Fruit fly (Drosophila melanogaster) whole organism, embryonic: ENCODE results near the gene wit.

ENCODE experiments used
- CG10979 ChIP-seq: fragments of 200-800 bp; sonication (Bioruptor generic); optimal IDR thresholded peaks from 2 replicates; lab custom pipeline; 2018; ENCODE audit warnings: missing biosample characterization, mild to moderate bottlenecking, missing genetic modification characterization, moderate library complexity
- CG1603 ChIP-seq: fragments of 200-800 bp; sonication (Bioruptor generic); optimal IDR thresholded peaks from 2 replicates; lab custom pipeline; 2019; ENCODE audit warnings: missing biosample characterization, mild to moderate bottlenecking, missing genetic modification characterization, moderate library complexity
- CG17802 ChIP-seq: fragments of 200-800 bp; sonication (Bioruptor generic); optimal IDR thresholded peaks from 2 replicates; lab custom pipeline; 2018; ENCODE audit warnings: missing biosample characterization, mild to moderate bottlenecking, missing genetic modification characterization, moderate library complexity
- CG6254 ChIP-seq: fragments of 200-800 bp; sonication (Bioruptor generic); optimal IDR thresholded peaks from 3 replicates; lab custom pipeline; 2017; ENCODE audit warnings: mild to moderate bottlenecking, missing biosample characterization, missing genetic modification reagents, missing genetic modification characterization
- CrebB ChIP-seq: fragments of 200-800 bp; sonication (Bioruptor generic); optimal IDR thresholded peaks from 3 replicates; lab custom pipeline; 2018; ENCODE audit warnings: missing biosample characterization, mild to moderate bottlenecking, missing genetic modification characterization
- Nf-YB ChIP-seq: fragments of 200-800 bp; sonication (Bioruptor generic); optimal IDR thresholded peaks from 3 replicates; lab custom pipeline; 2019; ENCODE audit warnings: missing biosample characterization, mild to moderate bottlenecking, missing genetic modification characterization, moderate library complexity
- Sin3A ChIP-seq: fragments of >200 bp; optimal IDR thresholded peaks from 2 replicates; lab custom pipeline; 2018
- Stat92E ChIP-seq, 3 experiments: fragments of >200 bp in 2 of 3; fragments of 200-800 bp in 1 of 3; sonication (Bioruptor generic) in 1 of 3; optimal IDR thresholded peaks; 2 replicates each; lab custom pipeline; 2017 to 2019; ENCODE audit warnings: missing biosample characterization in 3 of 3, missing genetic modification characterization in 3 of 3, mild to moderate bottlenecking in 1 of 3, moderate library complexity in 1 of 3
- ash1 ChIP-seq: fragments of 200-800 bp; sonication (Bioruptor generic); optimal IDR thresholded peaks from 2 replicates; lab custom pipeline; 2018; ENCODE audit warnings: missing biosample characterization, mild to moderate bottlenecking, missing genetic modification characterization
- bbx ChIP-seq: fragments of 200-800 bp; sonication (Bioruptor generic); IDR thresholded peaks from 2 replicates; pipeline ENCODE4 v1.3.6; 2022; ENCODE audit warnings: missing biosample characterization, missing genetic modification characterization; ENCODE audit not compliant: partially characterized antibody

DNA sequence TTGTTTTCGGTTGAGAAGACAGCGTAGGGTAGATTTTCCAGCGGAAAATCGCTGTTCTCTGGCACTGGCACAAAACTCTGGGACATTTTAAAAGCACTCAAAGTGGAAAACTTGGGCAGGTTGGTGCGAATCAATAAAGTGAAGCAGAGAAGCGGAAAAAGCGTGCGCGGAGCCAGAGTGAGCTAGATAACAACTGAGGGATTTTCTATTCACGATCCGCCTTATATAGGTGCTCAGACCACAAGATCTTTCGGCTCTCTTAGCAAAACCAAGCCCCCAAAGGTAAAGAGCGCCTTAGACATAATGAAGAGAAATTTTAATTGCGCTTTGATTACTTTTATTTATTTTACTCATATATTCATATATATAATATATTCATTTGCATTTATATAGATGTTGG, 2.2 kb upstream of the wit start, which contains the start of gene Faa:
- no peak for TF ChIP-seq CG1603
- no peak for TF ChIP-seq ash1 (GFP tag; lab: Kevin White, UChicago)
- no peak for TF ChIP-seq Nf-YB (GFP tag; lab: Kevin White, UChicago)
- TF ChIP-seq CG6254 (GFP tag; lab: Kevin White, UChicago), result no peak
- no peak for TF ChIP-seq CG17802 (tag; lab: Kevin White, UChicago)
- no peak for TF ChIP-seq Stat92E (GFP tag; optimal IDR thresholded peaks at IDR 0.05; lab: Kevin White, UChicago)
- TF ChIP-seq CrebB (tag; lab: Kevin White, UChicago), result no peak
- no peak for TF ChIP-seq Sin3A (lab: Kevin White, UChicago)
- no peak for TF ChIP-seq CG10979 (tag; lab: Kevin White, UChicago)
- no peak for TF ChIP-seq bbx (GFP tag; lab: Robert Waterston, UW)
